Worm (Caenorhabditis elegans): ENCODE results near the gene meg-1.

ce11 chrX:13917121-13917755 lies 12.2 kb downstream of the meg-1 start, which contains the start of gene ekl-5:
- TF ChIP-seq attf-6 (GFP tag; IDR thresholded peaks at IDR 0.05) (no peak), ama-1 (optimal IDR thresholded peaks at IDR 0.05) (no peak), ama-1 (GFP tag; optimal IDR thresholded peaks at IDR 0.05) (no peak), hrde-1 (tag; optimal IDR thresholded peaks at IDR 0.05; ENCODE audit: borderline replicate concordance) (no peak), pha-4 (tag; optimal IDR thresholded peaks at IDR 0.05) (no peak), ets-4 (GFP tag; optimal IDR thresholded peaks at IDR 0.05) (no peak), lag-1 (GFP tag; IDR thresholded peaks at IDR 0.05) (no peak), T07F8.4 (tag; optimal IDR thresholded peaks at IDR 0.05) (no peak), snpc-1.3 (tag; optimal IDR thresholded peaks at IDR 0.05; ENCODE audit: insufficient read depth) (no peak), snpc-4 (GFP tag; optimal IDR thresholded peaks at IDR 0.05) (no peak), snpc-4 (tag; optimal IDR thresholded peaks at IDR 0.05) (no peak), ztf-26 (tag; optimal IDR thresholded peaks at IDR 0.05) (peak; percentile 18), snpc-3.4 (tag; optimal IDR thresholded peaks at IDR 0.05) (no peak)

Measured in whole organism, young adult.